Fruit fly (Drosophila melanogaster) whole organism, wandering third instar larva: Measurements from ENCODE around the gene obst-H.

Experiments used
- CG32264 ChIP-seq: fragments of 200-800 bp; sonication (Bioruptor generic); optimal IDR thresholded peaks from 2 replicates; lab custom pipeline; 2016; ENCODE audit warnings: missing biosample characterization, missing genetic modification characterization
- CG9705 ChIP-seq: fragments of 200-800 bp; sonication (Bioruptor generic); optimal IDR thresholded peaks from 2 replicates; lab custom pipeline; 2018; ENCODE audit warnings: missing biosample characterization, mild to moderate bottlenecking, missing genetic modification characterization
- CrebA ChIP-seq: fragments of 200-800 bp; sonication (Bioruptor generic); optimal IDR thresholded peaks from 2 replicates; lab custom pipeline; 2016; ENCODE audit warnings: missing biosample characterization, mild to moderate bottlenecking, missing genetic modification characterization, borderline replicate concordance
- Dif ChIP-seq: fragments of 200-275, 200-300 bp; sonication (Bioruptor generic); optimal IDR thresholded peaks from 2 replicates; lab custom pipeline; 2018; ENCODE audit warnings: missing biosample characterization, missing genetic modification characterization; ENCODE audit not compliant: partially characterized antibody
- GATAd ChIP-seq: sonication (Bioruptor generic); optimal IDR thresholded peaks from 2 replicates; lab custom pipeline; 2016; ENCODE audit warnings: missing biosample characterization, missing genetic modification characterization
- HLH106 ChIP-seq: fragments of 200-800 bp; optimal IDR thresholded peaks from 3 replicates; lab custom pipeline; 2019; ENCODE audit warnings: missing biosample characterization, mild to moderate bottlenecking, missing genetic modification characterization, moderate library complexity
- Hnf4 ChIP-seq: fragments of 200-800 bp; sonication (Bioruptor generic); optimal IDR thresholded peaks from 2 replicates; lab custom pipeline; 2016; ENCODE audit warnings: missing biosample characterization, mild to moderate bottlenecking, missing genetic modification characterization
- Hr78 ChIP-seq: fragments of >200 bp; optimal IDR thresholded peaks from 2 replicates; lab custom pipeline; 2017; ENCODE audit warnings: missing biosample characterization, missing genetic modification characterization
- Hr83 ChIP-seq: fragments of 200-300 bp; sonication (Bioruptor generic); optimal IDR thresholded peaks from 2 replicates; lab custom pipeline; 2016; ENCODE audit warnings: missing biosample characterization, mild to moderate bottlenecking, missing genetic modification characterization, moderate library complexity; ENCODE audit not compliant: poor library complexity, severe bottlenecking
- Jra ChIP-seq: sonication (Bioruptor generic); optimal IDR thresholded peaks from 2 replicates; lab custom pipeline; 2016; ENCODE audit warnings: missing biosample characterization, missing genetic modification characterization
- Mio ChIP-seq: sonication (Bioruptor generic); optimal IDR thresholded peaks from 2 replicates; lab custom pipeline; 2016; ENCODE audit warnings: missing biosample characterization, missing genetic modification characterization
- Myc ChIP-seq: fragments of >200 bp; optimal IDR thresholded peaks from 2 replicates; lab custom pipeline; 2017
- N ChIP-seq: fragments of >200 bp; optimal IDR thresholded peaks from 2 replicates; lab custom pipeline; 2018; ENCODE audit warnings: missing biosample characterization, missing external identifiers, missing genetic modification characterization
- OdsH ChIP-seq: fragments of 200-800 bp; sonication (Bioruptor generic); optimal IDR thresholded peaks from 2 replicates; lab custom pipeline; 2016; ENCODE audit warnings: missing biosample characterization, mild to moderate bottlenecking, missing genetic modification characterization
- Rel ChIP-seq, 2 experiments: fragments of 200-800 bp; sonication (Bioruptor generic) in 1 of 2; optimal IDR thresholded peaks; 2 replicates in 1 of 2; 3 replicates in 1 of 2; lab custom pipeline; 2016 to 2019; ENCODE audit warnings: mild to moderate bottlenecking in 2 of 2, missing biosample characterization in 2 of 2, missing genetic modification characterization in 2 of 2, moderate library complexity in 1 of 2
- Sp1 ChIP-seq: fragments of 200-800 bp; sonication (Bioruptor generic); optimal IDR thresholded peaks from 3 replicates; lab custom pipeline; 2019; ENCODE audit warnings: missing biosample characterization, mild to moderate bottlenecking, missing genetic modification characterization, moderate library complexity
- Vsx2 ChIP-seq: fragments of 200-300, 225-300 bp; sonication (Bioruptor generic); optimal IDR thresholded peaks from 2 replicates; lab custom pipeline; 2018; ENCODE audit warnings: missing biosample characterization, missing genetic modification characterization; ENCODE audit not compliant: partially characterized antibody
- br ChIP-seq: fragments of 200-800 bp; sonication (Bioruptor generic); optimal IDR thresholded peaks from 2 replicates; lab custom pipeline; 2016; ENCODE audit warnings: missing biosample characterization, missing genetic modification characterization
- brk ChIP-seq: fragments of 200-800 bp; sonication (Bioruptor generic); optimal IDR thresholded peaks from 2 replicates; lab custom pipeline; 2016; ENCODE audit warnings: missing biosample characterization, mild to moderate bottlenecking, missing genetic modification characterization
- dl ChIP-seq, 2 experiments: fragments of 175-275, 200-275 bp in 1 of 2; fragments of 200-275 bp in 1 of 2; sonication (Bioruptor generic); optimal IDR thresholded peaks; lab custom pipeline; 2018; ENCODE audit warnings: mild to moderate bottlenecking in 2 of 2, missing biosample characterization in 2 of 2, missing genetic modification characterization in 2 of 2, moderate library complexity in 2 of 2; ENCODE audit not compliant: partially characterized antibody in 2 of 2, insufficient read depth in 1 of 2
- dmrt93B ChIP-seq: fragments of 200-800 bp; sonication (Bioruptor generic); optimal IDR thresholded peaks from 2 replicates; lab custom pipeline; 2018; ENCODE audit warnings: missing biosample characterization, mild to moderate bottlenecking, missing genetic modification characterization
- dsf ChIP-seq: sonication (Bioruptor generic); optimal IDR thresholded peaks from 2 replicates; lab custom pipeline; 2016; ENCODE audit warnings: missing biosample characterization, missing genetic modification characterization, borderline replicate concordance
- fru ChIP-seq: fragments of 200-800 bp; sonication (Bioruptor generic); optimal IDR thresholded peaks from 3 replicates; lab custom pipeline; 2016; ENCODE audit warnings: missing biosample characterization, mild to moderate bottlenecking, missing genetic modification characterization
- h ChIP-seq: fragments of 200-800 bp; sonication (Bioruptor generic); optimal IDR thresholded peaks from 3 replicates; lab custom pipeline; 2016; ENCODE audit warnings: missing biosample characterization, mild to moderate bottlenecking, missing genetic modification characterization
- jim ChIP-seq: fragments of 175-275, 200-325 bp; sonication (Bioruptor generic); optimal IDR thresholded peaks from 2 replicates; lab custom pipeline; 2016; ENCODE audit warnings: missing biosample characterization, mild to moderate bottlenecking, missing genetic modification characterization
- lola ChIP-seq: fragments of >200 bp; optimal IDR thresholded peaks from 2 replicates; lab custom pipeline; 2017; ENCODE audit warnings: missing biosample characterization, missing genetic modification characterization
- pan ChIP-seq: fragments of >200 bp; optimal IDR thresholded peaks from 2 replicates; lab custom pipeline; 2017
- psq ChIP-seq: fragments of 200-800 bp; sonication (Bioruptor generic); optimal IDR thresholded peaks from 3 replicates; lab custom pipeline; 2017; ENCODE audit warnings: missing biosample characterization, mild to moderate bottlenecking, missing genetic modification characterization, moderate library complexity
- rgr ChIP-seq: fragments of 200-800 bp; sonication (Bioruptor generic); optimal IDR thresholded peaks from 3 replicates; lab custom pipeline; 2016; ENCODE audit warnings: missing biosample characterization, mild to moderate bottlenecking, missing genetic modification characterization
- sage ChIP-seq: fragments of 200-800 bp; sonication (Bioruptor generic); optimal IDR thresholded peaks from 2 replicates; lab custom pipeline; 2016; ENCODE audit warnings: missing biosample characterization, mild to moderate bottlenecking, missing genetic modification characterization
- sv ChIP-seq: fragments of 200-800 bp; sonication (Bioruptor generic); optimal IDR thresholded peaks from 3 replicates; lab custom pipeline; 2016; ENCODE audit warnings: missing biosample characterization, missing genetic modification characterization
- usp ChIP-seq: fragments of >200 bp; optimal IDR thresholded peaks from 2 replicates; lab custom pipeline; 2017; ENCODE audit warnings: missing biosample characterization, missing genetic modification characterization
- woc ChIP-seq: sonication (Bioruptor generic); optimal IDR thresholded peaks from 2 replicates; lab custom pipeline; 2016; ENCODE audit warnings: missing biosample characterization, mild to moderate bottlenecking, missing genetic modification characterization

The obst-H gene

DNA sequence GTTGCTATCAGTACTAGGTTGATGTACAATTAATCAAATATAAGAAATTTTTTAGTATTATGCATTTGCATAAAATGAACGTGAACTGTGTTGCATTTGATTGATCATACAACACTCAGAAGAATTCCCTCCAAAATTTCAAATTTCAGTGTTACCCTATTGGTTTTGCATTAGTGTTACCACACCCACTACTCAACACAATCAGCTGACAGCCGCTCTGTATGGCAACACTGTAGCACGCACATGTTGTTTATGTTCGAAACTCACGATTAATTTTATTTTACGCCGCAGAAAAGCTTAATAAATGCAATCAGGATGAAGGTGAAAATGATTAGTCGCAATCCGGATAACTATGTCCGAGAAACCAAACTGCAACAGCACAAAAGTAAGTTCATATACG lies 30.3 kb downstream of the obst-H start, which contains the start of gene CG7275:
Gene CG7275, plus strand, starts transcription at position 215 of the 400 bp plus-strand sequence.
- peak; percentile 44 for TF ChIP-seq rgr (GFP tag; lab: Kevin White, UChicago)
- TF ChIP-seq Myc (lab: Kevin White, UChicago): peak; percentile 28
- TF ChIP-seq Vsx2 (GFP tag; lab: Kevin White, UChicago): no peak
- no peak for TF ChIP-seq CG9705
- no peak for TF ChIP-seq Mio (GFP tag; lab: Kevin White, UChicago)
- TF ChIP-seq pan (lab: Kevin White, UChicago): no peak
- TF ChIP-seq dl (GFP tag; optimal IDR thresholded peaks at IDR 0.05; lab: Kevin White, UChicago; ENCODE audit: insufficient read depth in 1 of 2, partially characterized antibody in 2 of 2): no peak
- TF ChIP-seq brk (GFP tag; lab: Kevin White, UChicago): peak; percentile 22

dm6 chr3L:15497902-15498301 lies 31.1 kb downstream of the obst-H start, which contains the start of gene CG7276:
CG7276 (plus strand) TSS chr3L:15498202.
- TF ChIP-seq N (GFP tag; lab: Kevin White, UChicago) (no peak), lola (GFP tag; lab: Kevin White, UChicago) (no peak), Rel (GFP tag; optimal IDR thresholded peaks at IDR 0.05; lab: Kevin White, UChicago) (no peak), Rel (tag; optimal IDR thresholded peaks at IDR 0.05; lab: Kevin White, UChicago) (no peak), CrebA (GFP tag; lab: Kevin White, UChicago) (no peak), dmrt93B (no peak), dl (GFP tag; optimal IDR thresholded peaks at IDR 0.05; lab: Kevin White, UChicago; ENCODE audit: insufficient read depth in 1 of 2, partially characterized antibody in 2 of 2) (no peak), sv (GFP tag; lab: Kevin White, UChicago) (no peak), Jra (GFP tag; lab: Kevin White, UChicago) (no peak), Hnf4 (GFP tag; lab: Kevin White, UChicago) (no peak), CG9705 (no peak), Sp1 (GFP tag; lab: Kevin White, UChicago) (no peak), OdsH (GFP tag; lab: Kevin White, UChicago) (no peak), usp (no peak)
- TF ChIP-seq, all 38 proteins: peak for 0

- no peak for TF ChIP-seq Rel (GFP tag; optimal IDR thresholded peaks at IDR 0.05; lab: Kevin White, UChicago)
- no peak for TF ChIP-seq Rel (tag; optimal IDR thresholded peaks at IDR 0.05; lab: Kevin White, UChicago)
- no peak for TF ChIP-seq jim
- TF ChIP-seq h (GFP tag; lab: Kevin White, UChicago): no peak
- TF ChIP-seq Vsx2 (GFP tag; lab: Kevin White, UChicago): no peak
- TF ChIP-seq sage (GFP tag; lab: Kevin White, UChicago): no peak
- no peak for TF ChIP-seq Hr83
- TF ChIP-seq Dif (GFP tag; lab: Kevin White, UChicago): no peak
- TF ChIP-seq pan (lab: Kevin White, UChicago): no peak
- TF ChIP-seq fru: no peak
- no peak for TF ChIP-seq dmrt93B
Observed at dm6 chr3L:15496274-15496673, 32.8 kb downstream of the obst-H start, which contains the start of gene CG13455. CG13455 (plus strand) TSS chr3L:15496574.

dm6 chr3L:15495449-15495848 lies 33.6 kb downstream of the obst-H start, which contains the start of gene CG12355:
CG12355 (minus strand) TSS chr3L:15495549.
- TF ChIP-seq CG32264 (GFP tag; lab: Kevin White, UChicago) (no peak), jim (no peak), br (no peak), HLH106 (tag; lab: Kevin White, UChicago) (no peak), Hr78 (GFP tag; lab: Kevin White, UChicago) (no peak), Hr83 (no peak), OdsH (GFP tag; lab: Kevin White, UChicago) (no peak), Myc (lab: Kevin White, UChicago) (no peak), CrebA (GFP tag; lab: Kevin White, UChicago) (no peak), rgr (GFP tag; lab: Kevin White, UChicago) (no peak), sage (GFP tag; lab: Kevin White, UChicago) (no peak)

dm6 chr3L:15494599-15495271 lies 34.3 kb downstream of the obst-H start:
- TF ChIP-seq Rel (GFP tag; optimal IDR thresholded peaks at IDR 0.05; lab: Kevin White, UChicago) (no peak), Rel (tag; optimal IDR thresholded peaks at IDR 0.05; lab: Kevin White, UChicago) (no peak), Hr83 (no peak), psq (GFP tag; lab: Kevin White, UChicago) (no peak), Dif (GFP tag; lab: Kevin White, UChicago) (no peak), jim (no peak), Hnf4 (GFP tag; lab: Kevin White, UChicago) (no peak), woc (GFP tag; lab: Kevin White, UChicago) (no peak), dmrt93B (no peak), GATAd (GFP tag; lab: Kevin White, UChicago) (no peak), Hr78 (GFP tag; lab: Kevin White, UChicago) (no peak), dsf (GFP tag; lab: Kevin White, UChicago) (no peak), N (GFP tag; lab: Kevin White, UChicago) (no peak), sv (GFP tag; lab: Kevin White, UChicago) (no peak)
